Worm (Caenorhabditis elegans) whole organism, young adult: ENCODE measurements around the gene mlc-2.

Source experiments
- B0261.1 ChIP-seq: sonication (generic microtip); optimal IDR thresholded peaks from 2 replicates; lab custom pipeline; 2016; ENCODE audit warnings: mild to moderate bottlenecking, missing genetic modification characterization, moderate library complexity, missing compliant biosample characterization
- C06A6.2 ChIP-seq: fragments of 200-800 bp; sonication (Bioruptor generic); conservative IDR thresholded peaks from 2 replicates; pipeline ENCODE4 v1.3.6; 2022; ENCODE audit warnings: missing genetic modification characterization, missing compliant biosample characterization
- F49E8.2 ChIP-seq: sonication (generic microtip); optimal IDR thresholded peaks from 3 replicates; lab custom pipeline; 2017; ENCODE audit warnings: missing genetic modification characterization, mild to moderate bottlenecking, missing compliant biosample characterization, antibody characterized with exemption, moderate library complexity; ENCODE audit not compliant: insufficient read depth
- F52B5.7 ChIP-seq: sonication (generic microtip); optimal IDR thresholded peaks from 2 replicates; lab custom pipeline; 2016; ENCODE audit warnings: mild to moderate bottlenecking, missing genetic modification characterization, missing compliant biosample characterization
- F55B11.4 ChIP-seq: sonication (generic microtip); optimal IDR thresholded peaks from 2 replicates; lab custom pipeline; 2016; ENCODE audit warnings: missing compliant biosample characterization, missing genetic modification characterization, borderline replicate concordance; ENCODE audit not compliant: insufficient read depth
- K11D2.4 ChIP-seq: fragments of 200-800 bp; sonication (Bioruptor generic); IDR thresholded peaks from 2 replicates; pipeline ENCODE4 v1.3.6; 2022; ENCODE audit warnings: missing genetic modification reagents, missing genetic modification characterization, missing compliant biosample characterization
- T07F8.4 ChIP-seq: sonication (generic microtip); optimal IDR thresholded peaks from 2 replicates; lab custom pipeline; 2016; ENCODE audit warnings: mild to moderate bottlenecking, missing genetic modification characterization, moderate library complexity, missing compliant biosample characterization
- Y53F4B.3 ChIP-seq: fragments of 200-800 bp; sonication (Bioruptor generic); IDR thresholded peaks from 2 replicates; pipeline ENCODE4 v1.3.6; 2022; ENCODE audit warnings: missing genetic modification reagents, missing genetic modification characterization, missing compliant biosample characterization
- Y53G8AR.9 ChIP-seq: fragments of 200-800 bp; sonication (Bioruptor generic); conservative IDR thresholded peaks from 2 replicates; pipeline ENCODE4 v1.3.6; 2022; ENCODE audit warnings: missing genetic modification reagents, missing genetic modification characterization, missing compliant biosample characterization
- Y67H2A.10 ChIP-seq: fragments of 200-800 bp; sonication (Bioruptor generic); conservative IDR thresholded peaks from 2 replicates; pipeline ENCODE4 v1.3.6; 2022; ENCODE audit warnings: missing genetic modification reagents, missing genetic modification characterization, missing compliant biosample characterization
- ama-1 ChIP-seq, 3 experiments: fragments of 150-350 bp in 1 of 3; sonication (generic microtip) in 2 of 3; optimal IDR thresholded peaks; 2 replicates each; lab custom pipeline; 2014 to 2018; ENCODE audit warnings: missing biosample characterization in 2 of 3, missing genetic modification characterization in 2 of 3, missing genetic modification reagents in 2 of 3
- aptf-3 ChIP-seq: fragments of 200-800 bp; sonication (Bioruptor generic); IDR thresholded peaks from 2 replicates; pipeline ENCODE4 v1.3.6; 2022; ENCODE audit warnings: missing genetic modification characterization, missing compliant biosample characterization
- atf-7 ChIP-seq: sonication (generic microtip); optimal IDR thresholded peaks from 2 replicates; lab custom pipeline; 2017; ENCODE audit warnings: mild to moderate bottlenecking, missing genetic modification characterization, missing compliant biosample characterization
- attf-3 ChIP-seq: fragments of 200-800 bp; sonication (Bioruptor generic); conservative IDR thresholded peaks from 2 replicates; pipeline ENCODE4 v1.3.6; 2022; ENCODE audit warnings: missing genetic modification reagents, missing genetic modification characterization, missing compliant biosample characterization
- bed-1 ChIP-seq: fragments of 200-800 bp; sonication (Bioruptor generic); IDR thresholded peaks from 2 replicates; pipeline ENCODE4 v1.3.6; 2022; ENCODE audit warnings: missing genetic modification reagents, missing genetic modification characterization, missing compliant biosample characterization
- bed-2 ChIP-seq: fragments of 200-800 bp; sonication (Bioruptor generic); IDR thresholded peaks from 2 replicates; pipeline ENCODE4 v1.3.6; 2022; ENCODE audit warnings: missing genetic modification reagents, missing genetic modification characterization, missing compliant biosample characterization
- cebp-1 ChIP-seq, 2 experiments: fragments of 200-800 bp in 1 of 2; sonication (Bioruptor generic) in 1 of 2; sonication (generic microtip) in 1 of 2; IDR thresholded peaks in 1 of 2; optimal IDR thresholded peaks in 1 of 2; 2 replicates each; pipeline versions ENCODE4 v1.3.6 to Lab custom; 2017 to 2022; ENCODE audit warnings: missing compliant biosample characterization in 2 of 2, missing genetic modification characterization in 2 of 2, mild to moderate bottlenecking in 1 of 2, missing genetic modification reagents in 1 of 2, moderate library complexity in 1 of 2
- ceh-40 ChIP-seq: fragments of 200-800 bp; sonication (Bioruptor generic); IDR thresholded peaks from 2 replicates; pipeline ENCODE4 v1.3.6; 2022; ENCODE audit warnings: missing genetic modification characterization, missing compliant biosample characterization
- dox-1 ChIP-seq: fragments of 200-800 bp; sonication (Bioruptor generic); IDR thresholded peaks from 2 replicates; pipeline ENCODE4 v1.3.6; 2022; ENCODE audit warnings: missing genetic modification reagents, missing genetic modification characterization, missing compliant biosample characterization
- dpff-1 ChIP-seq: sonication (generic microtip); optimal IDR thresholded peaks from 2 replicates; lab custom pipeline; 2017; ENCODE audit warnings: mild to moderate bottlenecking, missing genetic modification characterization, missing compliant biosample characterization
- ekl-4 ChIP-seq: fragments of 200-800 bp; sonication (Bioruptor generic); IDR thresholded peaks from 2 replicates; pipeline ENCODE4 v1.3.6; 2022; ENCODE audit warnings: missing genetic modification reagents, missing genetic modification characterization, missing compliant biosample characterization
- ets-4 ChIP-seq: fragments of 200-800 bp; sonication (Bioruptor generic); optimal IDR thresholded peaks from 2 replicates; lab custom pipeline; 2018; ENCODE audit warnings: mild to moderate bottlenecking, missing genetic modification characterization, missing compliant biosample characterization
- him-1 ChIP-seq: sonication (generic microtip); optimal IDR thresholded peaks from 2 replicates; lab custom pipeline; 2016; ENCODE audit warnings: missing genotype, missing genetic modification reagents, missing genetic modification characterization, missing compliant biosample characterization
- hmg-20 ChIP-seq: fragments of 200-800 bp; sonication (Bioruptor generic); IDR thresholded peaks from 2 replicates; pipeline ENCODE4 v1.3.6; 2022; ENCODE audit warnings: missing genetic modification reagents, missing genetic modification characterization, missing compliant biosample characterization
- lin-26 ChIP-seq: fragments of 200-800 bp; sonication (Bioruptor generic); IDR thresholded peaks from 2 replicates; pipeline ENCODE4 v1.3.6; 2022; ENCODE audit warnings: missing genetic modification reagents, missing genetic modification characterization, missing compliant biosample characterization
- lin-40 ChIP-seq: sonication (generic microtip); optimal IDR thresholded peaks from 2 replicates; lab custom pipeline; 2016; ENCODE audit warnings: missing genetic modification characterization, mild to moderate bottlenecking, missing compliant biosample characterization, missing genotype, missing genetic modification reagents
- lsl-1 ChIP-seq: fragments of 200-800 bp; sonication (Bioruptor generic); optimal IDR thresholded peaks from 2 replicates; lab custom pipeline; 2018; ENCODE audit warnings: mild to moderate bottlenecking, missing genetic modification characterization, moderate library complexity, missing compliant biosample characterization
- madf-10 ChIP-seq: sonication (generic microtip); optimal IDR thresholded peaks from 2 replicates; lab custom pipeline; 2016; ENCODE audit warnings: mild to moderate bottlenecking, missing genetic modification characterization, missing compliant biosample characterization
- madf-6 ChIP-seq: fragments of 200-800 bp; sonication (Bioruptor generic); IDR thresholded peaks from 2 replicates; pipeline ENCODE4 v1.3.6; 2022; ENCODE audit warnings: missing genetic modification reagents, missing genetic modification characterization, missing compliant biosample characterization
- madf-8 ChIP-seq: fragments of 200-800 bp; sonication (Bioruptor generic); conservative IDR thresholded peaks from 2 replicates; pipeline ENCODE4 v1.3.6; 2022; ENCODE audit warnings: missing genetic modification reagents, missing genetic modification characterization, missing compliant biosample characterization
- nfya-2 ChIP-seq: fragments of 200-800 bp; sonication (Bioruptor generic); IDR thresholded peaks from 2 replicates; pipeline ENCODE4 v1.3.6; 2022; ENCODE audit warnings: missing genetic modification reagents, missing genetic modification characterization, missing compliant biosample characterization
- nhr-120 ChIP-seq: fragments of 200-800 bp; sonication (Bioruptor generic); IDR thresholded peaks from 2 replicates; pipeline ENCODE4 v1.3.6; 2022; ENCODE audit warnings: missing genetic modification characterization, missing compliant biosample characterization
- nhr-27 ChIP-seq: fragments of 200-800 bp; sonication (Bioruptor generic); optimal IDR thresholded peaks from 2 replicates; lab custom pipeline; 2018; ENCODE audit warnings: mild to moderate bottlenecking, missing genetic modification characterization, moderate library complexity, missing compliant biosample characterization
- pbrm-1 ChIP-seq: fragments of 200-800 bp; sonication (Bioruptor generic); IDR thresholded peaks from 2 replicates; pipeline ENCODE4 v1.3.6; 2022; ENCODE audit warnings: missing genetic modification reagents, missing genetic modification characterization, missing compliant biosample characterization
- rec-8 ChIP-seq, 2 experiments: sonication (generic microtip); optimal IDR thresholded peaks; 2 replicates each; lab custom pipeline; 2016; ENCODE audit warnings: mild to moderate bottlenecking in 2 of 2, missing genetic modification characterization in 2 of 2, missing genetic modification reagents in 2 of 2, missing genotype in 2 of 2, missing biosample characterization in 1 of 2, missing compliant biosample characterization in 1 of 2, moderate library complexity in 1 of 2
- repo-1 ChIP-seq: sonication (generic microtip); optimal IDR thresholded peaks from 2 replicates; lab custom pipeline; 2017; ENCODE audit warnings: mild to moderate bottlenecking, missing genetic modification characterization, missing compliant biosample characterization
- rpc-1 ChIP-seq, 2 experiments: fragments of 150-350 bp in 1 of 2; sonication (generic microtip) in 1 of 2; optimal IDR thresholded peaks; 2 replicates each; lab custom pipeline; 2014 to 2018; ENCODE audit warnings: missing biosample characterization in 1 of 2, missing genetic modification characterization in 1 of 2, missing genetic modification reagents in 1 of 2, missing genotype in 1 of 2
- snpc-3.4 ChIP-seq: sonication (generic microtip); optimal IDR thresholded peaks from 2 replicates; lab custom pipeline; 2017; ENCODE audit warnings: missing genetic modification characterization, mild to moderate bottlenecking, missing compliant biosample characterization, antibody characterized with exemption, moderate library complexity, missing genotype, missing genetic modification reagents
- snpc-4 ChIP-seq, 5 experiments: fragments of 150-350 bp in 1 of 5; sonication (generic microtip) in 4 of 5; optimal IDR thresholded peaks; 2 replicates each; lab custom pipeline; 2014 to 2018; ENCODE audit warnings: missing genetic modification characterization in 5 of 5, missing biosample characterization in 3 of 5, antibody characterized with exemption in 2 of 5, mild to moderate bottlenecking in 2 of 5, missing compliant biosample characterization in 2 of 5, missing genotype in 2 of 5, moderate library complexity in 2 of 5, missing genetic modification reagents in 1 of 5
- tbp1 ChIP-seq: fragments of 200-800 bp; sonication (Bioruptor generic); optimal IDR thresholded peaks from 2 replicates; lab custom pipeline; 2018; ENCODE audit warnings: mild to moderate bottlenecking, missing genetic modification characterization, missing compliant biosample characterization
- unc-130 ChIP-seq: sonication (generic microtip); optimal IDR thresholded peaks from 2 replicates; lab custom pipeline; 2016; ENCODE audit warnings: missing genetic modification reagents, missing genetic modification characterization, missing compliant biosample characterization
- ztf-18 ChIP-seq: sonication (generic microtip); optimal IDR thresholded peaks from 2 replicates; lab custom pipeline; 2016; ENCODE audit warnings: missing genotype, mild to moderate bottlenecking, missing genetic modification characterization, missing compliant biosample characterization
- ztf-22 ChIP-seq: fragments of 200-800 bp; sonication (Bioruptor generic); optimal IDR thresholded peaks from 2 replicates; lab custom pipeline; 2018; ENCODE audit warnings: mild to moderate bottlenecking, missing genetic modification characterization, moderate library complexity, missing compliant biosample characterization
- ztf-28 ChIP-seq: fragments of 200-800 bp; sonication (Bioruptor generic); IDR thresholded peaks from 2 replicates; pipeline ENCODE4 v1.3.6; 2022; ENCODE audit warnings: missing genetic modification reagents, missing genetic modification characterization, missing compliant biosample characterization
- ztf-3 ChIP-seq: fragments of 200-800 bp; sonication (Bioruptor generic); optimal IDR thresholded peaks from 2 replicates; lab custom pipeline; 2018; ENCODE audit warnings: mild to moderate bottlenecking, missing genetic modification characterization, missing compliant biosample characterization

Gene mlc-2

ce11 chrX:17419813-17420584, 36.4 kb downstream of the mlc-2 start:
- TF ChIP-seq F55B11.4 = no peak
- TF ChIP-seq repo-1 (tag; lab: Kevin White, UChicago) = no peak
- TF ChIP-seq B0261.1 (tag; lab: Kevin White, UChicago) = no peak
- no peak for TF ChIP-seq ets-4 (GFP tag; lab: Kevin White, UChicago)
- no peak for TF ChIP-seq K11D2.4
- TF ChIP-seq ztf-3 (GFP tag; lab: Kevin White, UChicago) = no peak
- no peak for TF ChIP-seq dox-1 (GFP tag; lab: Robert Waterston, UW)
- TF ChIP-seq lin-26 (GFP tag; lab: Robert Waterston, UW) = peak; percentile 57; the same call in 1 of the 2 replicates
- TF ChIP-seq Y53F4B.3 = no peak
- peak; percentile 34; the same call in 1 of the 2 replicates for TF ChIP-seq pbrm-1 (GFP tag; lab: Robert Waterston, UW)
- TF ChIP-seq nhr-120 (GFP tag; lab: Robert Waterston, UW) = no peak
- TF ChIP-seq madf-8 = no peak
- TF ChIP-seq lin-40 (tag; lab: Kevin White, UChicago) = peak; percentile 47
- no peak for TF ChIP-seq madf-10 (tag; lab: Kevin White, UChicago)
- no peak for TF ChIP-seq F49E8.2 (tag; lab: Kevin White, UChicago)
- TF ChIP-seq aptf-3 = no peak
- TF ChIP-seq tbp1 (GFP tag; lab: Kevin White, UChicago) = no peak
- TF ChIP-seq nfya-2 (GFP tag; lab: Robert Waterston, UW) = no peak
- TF ChIP-seq dpff-1 (tag; lab: Kevin White, UChicago) = no peak
- TF ChIP-seq cebp-1 (GFP tag; IDR thresholded peaks at IDR 0.05; lab: Robert Waterston, UW) = no peak
- no peak for TF ChIP-seq cebp-1 (tag; optimal IDR thresholded peaks at IDR 0.05; lab: Kevin White, UChicago)
- TF ChIP-seq atf-7 (tag; lab: Kevin White, UChicago) = no peak
- 0 out of 2 replicates have a peak, but pooled peaks have one; percentile 14 for TF ChIP-seq ceh-40
- TF ChIP-seq rpc-1 (optimal IDR thresholded peaks at IDR 0.05; lab: Kevin White, UChicago) = no peak
- TF ChIP-seq rpc-1 (tag; optimal IDR thresholded peaks at IDR 0.05; lab: Kevin White, UChicago) = no peak
- no peak for TF ChIP-seq unc-130 (GFP tag; lab: Kevin White, UChicago)
- TF ChIP-seq madf-6 = no peak
- TF ChIP-seq nhr-27 (tag; lab: Kevin White, UChicago) = peak; percentile 26
- TF ChIP-seq rec-8 (tag; optimal IDR thresholded peaks at IDR 0.05; lab: Kevin White, UChicago) = no peak
- TF ChIP-seq Y67H2A.10 (GFP tag; lab: Robert Waterston, UW) = no peak
- peak; percentile 70 for TF ChIP-seq ama-1 (optimal IDR thresholded peaks at IDR 0.05; lab: Kevin White, UChicago)
- TF ChIP-seq ama-1 (GFP tag; optimal IDR thresholded peaks at IDR 0.05; lab: Kevin White, UChicago) = no peak
- no peak for TF ChIP-seq ztf-18 (tag; lab: Kevin White, UChicago)
- no peak for TF ChIP-seq snpc-4 (GFP tag; optimal IDR thresholded peaks at IDR 0.05; lab: Kevin White, UChicago)
- TF ChIP-seq snpc-4 (tag; optimal IDR thresholded peaks at IDR 0.05; lab: Kevin White, UChicago) = no peak
- no peak for TF ChIP-seq bed-1 (GFP tag; lab: Robert Waterston, UW)
- no peak for TF ChIP-seq T07F8.4 (tag; lab: Kevin White, UChicago)
- TF ChIP-seq hmg-20 (GFP tag; lab: Robert Waterston, UW) = no peak
- no peak for TF ChIP-seq snpc-3.4 (tag; lab: Kevin White, UChicago)
- TF ChIP-seq lsl-1 (GFP tag; lab: Kevin White, UChicago) = no peak
- TF ChIP-seq C06A6.2 (GFP tag; lab: Robert Waterston, UW) = no peak; the same call in 1 of the 2 replicates
- no peak for TF ChIP-seq F52B5.7 (tag; lab: Kevin White, UChicago)
- 0 out of 2 replicates have a peak, but pooled peaks have one; percentile 7 for TF ChIP-seq ekl-4 (GFP tag; lab: Robert Waterston, UW)
- 0 out of 2 replicates have a peak, but pooled peaks have one; percentile 16 for TF ChIP-seq Y53G8AR.9
- no peak for TF ChIP-seq ztf-28 (GFP tag; lab: Robert Waterston, UW)
- TF ChIP-seq ztf-22 (GFP tag; lab: Kevin White, UChicago) = no peak
- TF ChIP-seq bed-2 (GFP tag; lab: Robert Waterston, UW) = no peak
- TF ChIP-seq attf-3 (GFP tag; lab: Robert Waterston, UW) = no peak
- no peak for TF ChIP-seq him-1 (tag; lab: Kevin White, UChicago)
